Fruit fly (Drosophila melanogaster) whole organism, embryonic: ENCODE results near the gene Bfc.

Experiments used
- Blimp-1 ChIP-seq: fragments of 200-800 bp; sonication (Bioruptor generic); optimal IDR thresholded peaks from 3 replicates; lab custom pipeline; 2018; ENCODE audit warnings: missing biosample characterization, missing genetic modification characterization, mild to moderate bottlenecking, moderate library complexity, missing genetic modification reagents
- CG11247 ChIP-seq: fragments of 200-800 bp; sonication (Bioruptor generic); IDR thresholded peaks from 2 replicates; pipeline ENCODE4 v1.3.6; 2022; ENCODE audit warnings: missing biosample characterization, missing genetic modification characterization
- CG13424 ChIP-seq: fragments of 200-800 bp; sonication (Bioruptor generic); optimal IDR thresholded peaks from 2 replicates; lab custom pipeline; 2019; ENCODE audit warnings: missing biosample characterization, mild to moderate bottlenecking, missing genetic modification characterization, moderate library complexity
- CG13894 ChIP-seq: fragments of 200-800 bp; sonication (Bioruptor generic); optimal IDR thresholded peaks from 3 replicates; lab custom pipeline; 2018; ENCODE audit warnings: missing biosample characterization, mild to moderate bottlenecking, missing genetic modification characterization, moderate library complexity
- CG14014 ChIP-seq: fragments of 200-800 bp; sonication (Bioruptor generic); IDR thresholded peaks from 2 replicates; pipeline ENCODE4 v1.3.6; 2022; ENCODE audit warnings: missing biosample characterization, missing genetic modification characterization
- CG14667 ChIP-seq: fragments of 200-800 bp; sonication (Bioruptor generic); IDR thresholded peaks from 2 replicates; pipeline ENCODE4 v1.3.6; 2022; ENCODE audit warnings: missing biosample characterization, missing genetic modification characterization
- CG14710 ChIP-seq: fragments of 200-800 bp; sonication (Bioruptor generic); optimal IDR thresholded peaks from 3 replicates; lab custom pipeline; 2019; ENCODE audit warnings: missing biosample characterization, mild to moderate bottlenecking, missing genetic modification characterization, moderate library complexity
- CG16815 ChIP-seq: fragments of 200-800 bp; sonication (Bioruptor generic); optimal IDR thresholded peaks from 3 replicates; lab custom pipeline; 2017; ENCODE audit warnings: missing biosample characterization, mild to moderate bottlenecking, missing genetic modification characterization
- CG18599 ChIP-seq: fragments of 200-800 bp; sonication (Bioruptor generic); optimal IDR thresholded peaks from 3 replicates; lab custom pipeline; 2017; ENCODE audit warnings: missing biosample characterization, missing genetic modification characterization, mild to moderate bottlenecking, moderate library complexity, missing genetic modification reagents
- CG2875 ChIP-seq: fragments of 200-800 bp; sonication (Bioruptor generic); optimal IDR thresholded peaks from 2 replicates; lab custom pipeline; 2017; ENCODE audit warnings: missing biosample characterization, mild to moderate bottlenecking, missing genetic modification characterization, missing genetic modification reagents
- CG3065 ChIP-seq: fragments of 200-800 bp; sonication (Bioruptor generic); optimal IDR thresholded peaks from 2 replicates; lab custom pipeline; 2016; ENCODE audit warnings: missing biosample characterization, missing genetic modification characterization
- CG34376 ChIP-seq: fragments of 200-800 bp; sonication (Bioruptor generic); optimal IDR thresholded peaks from 2 replicates; lab custom pipeline; 2018; ENCODE audit warnings: missing biosample characterization, mild to moderate bottlenecking, missing genetic modification characterization
- CG4360 ChIP-seq: fragments of 200-800 bp; sonication (Bioruptor generic); IDR thresholded peaks from 2 replicates; pipeline ENCODE4 v1.3.6; 2022; ENCODE audit warnings: missing biosample characterization, missing genetic modification characterization
- CG4617 ChIP-seq: fragments of 200-800 bp; sonication (Bioruptor generic); optimal IDR thresholded peaks from 3 replicates; lab custom pipeline; 2016; ENCODE audit warnings: missing biosample characterization, missing genetic modification characterization, borderline replicate concordance
- CG7271 ChIP-seq: fragments of 200-800 bp; sonication (Bioruptor generic); optimal IDR thresholded peaks from 2 replicates; lab custom pipeline; 2018; ENCODE audit warnings: missing biosample characterization, mild to moderate bottlenecking, missing genetic modification characterization, moderate library complexity
- CG7963 ChIP-seq: fragments of 200-800 bp; sonication (Bioruptor generic); IDR thresholded peaks from 3 replicates; pipeline ENCODE4 v1.3.6; 2022; ENCODE audit warnings: missing biosample characterization, missing genetic modification characterization; ENCODE audit not compliant: partially characterized antibody
- CrebB ChIP-seq: fragments of 200-800 bp; sonication (Bioruptor generic); optimal IDR thresholded peaks from 3 replicates; lab custom pipeline; 2018; ENCODE audit warnings: missing biosample characterization, mild to moderate bottlenecking, missing genetic modification characterization
- Dfd ChIP-seq, 2 experiments: fragments of >200 bp; optimal IDR thresholded peaks; 2 replicates each; lab custom pipeline; 2017; ENCODE audit warnings: missing biosample characterization in 2 of 2, missing genetic modification characterization in 2 of 2
- HLHmδ ChIP-seq: fragments of 200-800 bp; sonication (Bioruptor generic); optimal IDR thresholded peaks from 2 replicates; lab custom pipeline; 2018; ENCODE audit warnings: missing biosample characterization, mild to moderate bottlenecking, missing genetic modification characterization, moderate library complexity
- Hey ChIP-seq: fragments of 200-800 bp; sonication (Bioruptor generic); optimal IDR thresholded peaks from 3 replicates; lab custom pipeline; 2018; ENCODE audit warnings: missing biosample characterization, mild to moderate bottlenecking, missing genetic modification characterization
- Hr51 ChIP-seq, 2 experiments: fragments of 200-800 bp; sonication (Bioruptor generic); optimal IDR thresholded peaks; 2 replicates in 1 of 2; 3 replicates in 1 of 2; lab custom pipeline; 2016 to 2018; ENCODE audit warnings: missing biosample characterization in 2 of 2, missing genetic modification characterization in 2 of 2, mild to moderate bottlenecking in 1 of 2, moderate library complexity in 1 of 2
- Hr78 ChIP-seq, 2 experiments: fragments of 200-800 bp in 1 of 2; fragments of >200 bp in 1 of 2; sonication (Bioruptor generic) in 1 of 2; optimal IDR thresholded peaks; 2 replicates each; lab custom pipeline; 2017 to 2019; ENCODE audit warnings: missing biosample characterization in 2 of 2, missing genetic modification characterization in 2 of 2, mild to moderate bottlenecking in 1 of 2, moderate library complexity in 1 of 2
- MESR4 ChIP-seq: fragments of 200-800 bp; sonication (Bioruptor generic); optimal IDR thresholded peaks from 2 replicates; lab custom pipeline; 2018; ENCODE audit warnings: missing biosample characterization, mild to moderate bottlenecking, missing genetic modification characterization, moderate library complexity
- NC2α ChIP-seq: fragments of 200-800 bp; sonication (Bioruptor generic); optimal IDR thresholded peaks from 2 replicates; lab custom pipeline; 2016; ENCODE audit warnings: missing biosample characterization, missing genetic modification characterization
- NFAT ChIP-seq: fragments of 200-800 bp; sonication (Bioruptor generic); IDR thresholded peaks from 2 replicates; pipeline ENCODE4 v1.3.6; 2022; ENCODE audit warnings: missing biosample characterization, missing genetic modification characterization
- NK7.1 ChIP-seq: fragments of 200-800 bp; sonication (Bioruptor generic); optimal IDR thresholded peaks from 3 replicates; lab custom pipeline; 2016; ENCODE audit warnings: missing biosample characterization, missing genetic modification characterization
- abd-A ChIP-seq: fragments of 200-800 bp; sonication (Bioruptor generic); optimal IDR thresholded peaks from 3 replicates; lab custom pipeline; 2019; ENCODE audit warnings: missing biosample characterization, mild to moderate bottlenecking, missing genetic modification characterization, moderate library complexity
- crol ChIP-seq: fragments of 200-800 bp; sonication (Bioruptor generic); IDR thresholded peaks from 2 replicates; pipeline ENCODE4 v1.3.6; 2022; ENCODE audit warnings: missing biosample characterization, missing genetic modification characterization
- crp ChIP-seq, 2 experiments: fragments of 200-800 bp; sonication (Bioruptor generic); optimal IDR thresholded peaks; 2 replicates in 1 of 2; 3 replicates in 1 of 2; lab custom pipeline; 2017; ENCODE audit warnings: missing biosample characterization in 2 of 2, missing genetic modification characterization in 2 of 2, mild to moderate bottlenecking in 1 of 2, moderate library complexity in 1 of 2
- exex ChIP-seq: fragments of 200-800 bp; sonication (Bioruptor generic); optimal IDR thresholded peaks from 4 replicates; lab custom pipeline; 2018; ENCODE audit warnings: missing biosample characterization, mild to moderate bottlenecking, missing genetic modification characterization, moderate library complexity
- eyg ChIP-seq: fragments of 200-800 bp; sonication (Bioruptor generic); optimal IDR thresholded peaks from 3 replicates; lab custom pipeline; 2016; ENCODE audit warnings: missing biosample characterization, missing genetic modification characterization
- fd3F ChIP-seq: fragments of 200-800 bp; sonication (Bioruptor generic); optimal IDR thresholded peaks from 2 replicates; lab custom pipeline; 2018; ENCODE audit warnings: missing biosample characterization, mild to moderate bottlenecking, missing genetic modification characterization, moderate library complexity
- fd64A ChIP-seq: fragments of 200-800 bp; sonication (Bioruptor generic); optimal IDR thresholded peaks from 3 replicates; lab custom pipeline; 2018; ENCODE audit warnings: missing biosample characterization, mild to moderate bottlenecking, missing genetic modification characterization
- grn ChIP-seq: fragments of 200-800 bp; sonication (Bioruptor generic); optimal IDR thresholded peaks from 3 replicates; lab custom pipeline; 2017; ENCODE audit warnings: missing biosample characterization, missing genetic modification characterization
- hb ChIP-seq: fragments of 200-800 bp; sonication (Bioruptor generic); IDR thresholded peaks from 3 replicates; pipeline ENCODE4 v1.3.6; 2022; ENCODE audit warnings: missing biosample characterization, missing genetic modification characterization; ENCODE audit not compliant: partially characterized antibody
- kah ChIP-seq: fragments of 200-800 bp; sonication (Bioruptor generic); optimal IDR thresholded peaks from 2 replicates; lab custom pipeline; 2018; ENCODE audit warnings: missing biosample characterization, mild to moderate bottlenecking, missing genetic modification characterization
- nom ChIP-seq: fragments of 200-800 bp; sonication (Bioruptor generic); optimal IDR thresholded peaks from 2 replicates; lab custom pipeline; 2017; ENCODE audit warnings: missing biosample characterization, missing genetic modification characterization, mild to moderate bottlenecking, moderate library complexity, missing genetic modification reagents
- otp ChIP-seq: fragments of 200-800 bp; sonication (Bioruptor generic); IDR thresholded peaks from 3 replicates; pipeline ENCODE4, ENCODE4 v1.3.6; 2022; ENCODE audit warnings: missing biosample characterization, missing genetic modification characterization
- sug ChIP-seq: fragments of 200-800 bp; optimal IDR thresholded peaks from 2 replicates; lab custom pipeline; 2019; ENCODE audit warnings: missing biosample characterization, mild to moderate bottlenecking, missing genetic modification characterization, moderate library complexity
- tgo ChIP-seq: fragments of 200-800 bp; sonication (Bioruptor generic); IDR thresholded peaks from 3 replicates; pipeline ENCODE4 v1.3.6; 2022; ENCODE audit warnings: missing biosample characterization, missing genetic modification characterization
- vnd ChIP-seq: fragments of 200-800 bp; sonication (Bioruptor generic); IDR thresholded peaks from 3 replicates; pipeline ENCODE4 v1.3.6; 2022; ENCODE audit warnings: missing biosample characterization, missing genetic modification characterization; ENCODE audit not compliant: partially characterized antibody
- vvl ChIP-seq: fragments of 200-800 bp; sonication (Bioruptor generic); IDR thresholded peaks from 2 replicates; pipeline ENCODE4 v1.3.6; 2022; ENCODE audit warnings: missing biosample characterization, missing genetic modification characterization
- zf30C ChIP-seq: fragments of 200-800 bp; sonication (Bioruptor generic); optimal IDR thresholded peaks from 3 replicates; lab custom pipeline; 2018; ENCODE audit warnings: missing biosample characterization, mild to moderate bottlenecking, missing genetic modification characterization

Gene Bfc

dm6 chr3L:1208206-1208605 is 42.3 kb upstream of the Bfc start (continued):
- TF ChIP-seq NFAT (no peak), CG3065 (GFP tag; lab: Kevin White, UChicago) (no peak), Hr51 (GFP tag; optimal IDR thresholded peaks at IDR 0.05; lab: Kevin White, UChicago) (no peak), CG14667 (no peak), kah (GFP tag; lab: Kevin White, UChicago) (no peak)

- TF ChIP-seq Dfd (GFP tag; optimal IDR thresholded peaks at IDR 0.05; lab: Kevin White, UChicago) (no peak), exex (tag; lab: Kevin White, UChicago) (peak; percentile 1), NC2α (GFP tag; lab: Kevin White, UChicago) (no peak)
- TF ChIP-seq, all 482 proteins: peak for 1
These were observed 39.4 kb upstream of the Bfc start, which contains the start of gene LysD for dm6 chr3L:1211096-1211495. TSS of gene LysD (minus strand) at chr3L:1211196.

- peak; percentile 67; the same call in 1 of the 2 replicates for TF ChIP-seq vvl
- TF ChIP-seq Blimp-1 = peak; percentile 93
- no peak for TF ChIP-seq CG7963 (GFP tag; lab: Robert Waterston, UW)
- TF ChIP-seq abd-A = peak; percentile 3
These were observed 38.4 kb upstream of the Bfc start for dm6 chr3L:1212113-1212512.

- no peak for TF ChIP-seq CG11247 (GFP tag; lab: Robert Waterston, UW)
- peak; percentile 45 for TF ChIP-seq Hey (tag; lab: Kevin White, UChicago)
- peak; percentile 8 for TF ChIP-seq sug
- TF ChIP-seq CG4617 (GFP tag; lab: Kevin White, UChicago) = no peak
- peak; percentile 62 for TF ChIP-seq exex (tag; lab: Kevin White, UChicago)
- TF ChIP-seq CG18599 = peak; percentile 21
- no peak for TF ChIP-seq MESR4 (GFP tag; lab: Kevin White, UChicago)
- peak; percentile 42 for TF ChIP-seq grn (GFP tag; lab: Kevin White, UChicago)
- no peak for TF ChIP-seq Blimp-1
- no peak for TF ChIP-seq CG34376 (GFP tag; lab: Kevin White, UChicago)
These were observed 37.9 kb upstream of the Bfc start, which contains the start of gene LysE for dm6 chr3L:1212571-1212970. TSS of gene LysE (plus strand) at chr3L:1212827.

dm6 chr3L:1216460-1216859 is 34.0 kb upstream of the Bfc start:
- TF ChIP-seq otp = no peak
- no peak for TF ChIP-seq CG16815 (GFP tag; lab: Kevin White, UChicago)
- TF ChIP-seq vnd (GFP tag; lab: Robert Waterston, UW) = no peak
- TF ChIP-seq CG2875 = peak; percentile 43
- no peak for TF ChIP-seq fd64A
- peak; percentile 57 for TF ChIP-seq CG14710 (tag; lab: Kevin White, UChicago)
- TF ChIP-seq CrebB = no peak
- no peak for TF ChIP-seq CG13894 (tag; lab: Kevin White, UChicago)
- no peak for TF ChIP-seq nom (GFP tag; lab: Kevin White, UChicago)
- TF ChIP-seq HLHmδ (GFP tag; lab: Kevin White, UChicago) = no peak
- no peak for TF ChIP-seq crp (GFP tag; optimal IDR thresholded peaks at IDR 0.05; lab: Kevin White, UChicago)
- no peak for TF ChIP-seq crol
- peak; percentile 42 for TF ChIP-seq CG13424
- TF ChIP-seq CG14014 (GFP tag; lab: Robert Waterston, UW) = no peak
- TF ChIP-seq NK7.1 = no peak
- no peak for TF ChIP-seq exex (tag; lab: Kevin White, UChicago)
- no peak for TF ChIP-seq zf30C
- no peak for TF ChIP-seq CG4360 (GFP tag; lab: Robert Waterston, UW)
- no peak for TF ChIP-seq fd3F (GFP tag; lab: Kevin White, UChicago)
- no peak for TF ChIP-seq tgo
- no peak for TF ChIP-seq hb (GFP tag; lab: Robert Waterston, UW)
- TF ChIP-seq CG7271 (tag; lab: Kevin White, UChicago) = no peak
- TF ChIP-seq NC2α (GFP tag; lab: Kevin White, UChicago) = no peak
- TF ChIP-seq Hr78 (GFP tag; optimal IDR thresholded peaks at IDR 0.05; lab: Kevin White, UChicago) = no peak
- TF ChIP-seq eyg (GFP tag; lab: Kevin White, UChicago) = no peak
